Fruit fly (Drosophila melanogaster) whole organism, prepupa: ENCODE measurements around the gene CG13004.

Experiments
- CG10631 ChIP-seq: fragments of 200-800 bp; sonication (Bioruptor generic); optimal IDR thresholded peaks from 2 replicates; lab custom pipeline; 2016; ENCODE audit warnings: missing biosample characterization, missing genetic modification characterization
- CG11762 ChIP-seq: fragments of 200-800 bp; sonication (Bioruptor generic); optimal IDR thresholded peaks from 3 replicates; lab custom pipeline; 2016; ENCODE audit warnings: missing biosample characterization, missing genetic modification characterization; ENCODE audit not compliant: insufficient read depth
- CG15336 ChIP-seq: fragments of 200-800 bp; sonication (Bioruptor generic); IDR thresholded peaks from 2 replicates; pipeline ENCODE4 v1.3.6; 2022; ENCODE audit warnings: missing biosample characterization, missing genetic modification characterization
- CG16779 ChIP-seq: fragments of 200-800 bp; sonication (Bioruptor generic); optimal IDR thresholded peaks from 3 replicates; lab custom pipeline; 2017; ENCODE audit warnings: missing biosample characterization, mild to moderate bottlenecking, missing genetic modification characterization
- CG3032 ChIP-seq: fragments of 200-800 bp; optimal IDR thresholded peaks from 2 replicates; lab custom pipeline; 2019; ENCODE audit warnings: missing biosample characterization, mild to moderate bottlenecking, missing genetic modification characterization, moderate library complexity
- CG31627 ChIP-seq: fragments of 200-800 bp; sonication (Bioruptor generic); optimal IDR thresholded peaks from 3 replicates; lab custom pipeline; 2016; ENCODE audit warnings: missing biosample characterization, missing genetic modification characterization
- CG34406 ChIP-seq: fragments of 200-800 bp; sonication (Bioruptor generic); optimal IDR thresholded peaks from 3 replicates; lab custom pipeline; 2016; ENCODE audit warnings: missing biosample characterization, missing genetic modification characterization
- CG4318 ChIP-seq: fragments of 200-800 bp; sonication (Bioruptor generic); optimal IDR thresholded peaks from 3 replicates; lab custom pipeline; 2017; ENCODE audit warnings: missing biosample characterization, mild to moderate bottlenecking, missing genetic modification characterization
- CG6163 ChIP-seq: fragments of 200-800 bp; sonication (Bioruptor generic); IDR thresholded peaks from 3 replicates; pipeline ENCODE4 v1.3.6; 2022; ENCODE audit warnings: missing biosample characterization, missing genetic modification characterization
- CG6276 ChIP-seq: fragments of 200-800 bp; sonication (Bioruptor generic); optimal IDR thresholded peaks from 2 replicates; lab custom pipeline; 2017; ENCODE audit warnings: missing biosample characterization, mild to moderate bottlenecking, missing genetic modification characterization
- CG6854 ChIP-seq: fragments of 200-800 bp; sonication (Bioruptor generic); optimal IDR thresholded peaks from 2 replicates; lab custom pipeline; 2017; ENCODE audit warnings: missing biosample characterization, mild to moderate bottlenecking, missing genetic modification characterization
- CG7368 ChIP-seq: fragments of 200-800 bp; sonication (Bioruptor generic); optimal IDR thresholded peaks from 3 replicates; lab custom pipeline; 2016; ENCODE audit warnings: missing biosample characterization, missing genetic modification characterization
- CG8119 ChIP-seq: fragments of 200-800 bp; sonication (Bioruptor generic); IDR thresholded peaks from 3 replicates; pipeline ENCODE4 v1.3.6; 2022; ENCODE audit warnings: missing biosample characterization, missing genetic modification characterization
- CG8632 ChIP-seq: fragments of 200-800 bp; sonication (Bioruptor generic); optimal IDR thresholded peaks from 3 replicates; lab custom pipeline; 2016; ENCODE audit warnings: missing biosample characterization, missing genetic modification characterization
- CG9139 ChIP-seq: fragments of 200-800 bp; sonication (Bioruptor generic); optimal IDR thresholded peaks from 3 replicates; lab custom pipeline; 2017; ENCODE audit warnings: missing biosample characterization, mild to moderate bottlenecking, missing genetic modification characterization
- Eip75B ChIP-seq: fragments of 200-800 bp; sonication (Bioruptor generic); optimal IDR thresholded peaks from 3 replicates; lab custom pipeline; 2016; ENCODE audit warnings: missing biosample characterization, missing genetic modification characterization
- Eip78C ChIP-seq: fragments of 200-800 bp; sonication (Bioruptor generic); peaks from one replicate; lab custom pipeline; 2016; ENCODE audit warnings: missing biosample characterization, missing genetic modification characterization
- Eip93F ChIP-seq: fragments of 200-800 bp; sonication (Bioruptor generic); optimal IDR thresholded peaks from 2 replicates; lab custom pipeline; 2016; ENCODE audit warnings: missing biosample characterization, mild to moderate bottlenecking, missing genetic modification characterization
- Ets21C ChIP-seq: fragments of 200-800 bp; sonication (Bioruptor generic); optimal IDR thresholded peaks from 3 replicates; lab custom pipeline; 2016; ENCODE audit warnings: missing biosample characterization, missing genetic modification characterization
- Ets96B ChIP-seq: fragments of 200-800 bp; optimal IDR thresholded peaks from 2 replicates; lab custom pipeline; 2019; ENCODE audit warnings: missing biosample characterization, mild to moderate bottlenecking, missing genetic modification characterization, moderate library complexity
- Gug ChIP-seq: fragments of 200-800 bp; sonication (Bioruptor generic); IDR thresholded peaks from 2 replicates; pipeline ENCODE4 v1.3.6; 2022; ENCODE audit warnings: missing biosample characterization, missing genetic modification characterization
- Hr38 ChIP-seq: sonication (Bioruptor generic); optimal IDR thresholded peaks from 2 replicates; lab custom pipeline; 2016; ENCODE audit warnings: missing biosample characterization, missing genetic modification characterization
- Hr39 ChIP-seq: fragments of 200-800 bp; sonication (Bioruptor generic); optimal IDR thresholded peaks from 2 replicates; lab custom pipeline; 2016; ENCODE audit warnings: missing biosample characterization, missing genetic modification characterization
- Lpt ChIP-seq: fragments of 200-800 bp; sonication (Bioruptor generic); optimal IDR thresholded peaks from 3 replicates; lab custom pipeline; 2016; ENCODE audit warnings: missing biosample characterization, missing genetic modification characterization
- Met ChIP-seq: fragments of 200-800 bp; sonication (Bioruptor generic); optimal IDR thresholded peaks from 3 replicates; lab custom pipeline; 2016; ENCODE audit warnings: missing biosample characterization, missing genetic modification characterization
- OdsH ChIP-seq: fragments of 200-800 bp; sonication (Bioruptor generic); optimal IDR thresholded peaks from 3 replicates; lab custom pipeline; 2016; ENCODE audit warnings: missing biosample characterization, missing genetic modification characterization
- Sox102F ChIP-seq: fragments of 200-800 bp; sonication (Bioruptor generic); optimal IDR thresholded peaks from 2 replicates; lab custom pipeline; 2016; ENCODE audit warnings: missing biosample characterization, mild to moderate bottlenecking, missing genetic modification characterization
- Sox14 ChIP-seq: fragments of 200-800 bp; sonication (Bioruptor generic); optimal IDR thresholded peaks from 3 replicates; lab custom pipeline; 2016; ENCODE audit warnings: missing biosample characterization, missing genetic modification characterization
- Sox15 ChIP-seq: fragments of 200-800 bp; sonication (Bioruptor generic); optimal IDR thresholded peaks from 3 replicates; lab custom pipeline; 2016; ENCODE audit warnings: missing biosample characterization, missing genetic modification characterization
- achi ChIP-seq: fragments of 200-800 bp; sonication (Bioruptor generic); optimal IDR thresholded peaks from 3 replicates; lab custom pipeline; 2016; ENCODE audit warnings: missing biosample characterization, missing genetic modification characterization
- acj6 ChIP-seq: fragments of 200-800 bp; sonication (Bioruptor generic); optimal IDR thresholded peaks from 3 replicates; lab custom pipeline; 2016; ENCODE audit warnings: missing biosample characterization, missing genetic modification characterization
- cyc ChIP-seq: fragments of 200-800 bp; sonication (Bioruptor generic); optimal IDR thresholded peaks from 3 replicates; lab custom pipeline; 2016; ENCODE audit warnings: missing biosample characterization, missing genetic modification characterization
- dsx ChIP-seq: fragments of 200-800 bp; optimal IDR thresholded peaks from 3 replicates; lab custom pipeline; 2019; ENCODE audit warnings: missing biosample characterization, mild to moderate bottlenecking, missing genetic modification characterization, moderate library complexity; ENCODE audit not compliant: poor library complexity, severe bottlenecking
- eg ChIP-seq: fragments of 200-800 bp; sonication (Bioruptor generic); IDR thresholded peaks from 3 replicates; pipeline ENCODE4 v1.3.6; 2022; ENCODE audit warnings: missing biosample characterization, missing genetic modification characterization
- esn ChIP-seq: fragments of 200-800 bp; sonication (Bioruptor generic); optimal IDR thresholded peaks from 2 replicates; lab custom pipeline; 2016; ENCODE audit warnings: missing biosample characterization, mild to moderate bottlenecking, missing genetic modification characterization, moderate library complexity
- fd59A ChIP-seq: fragments of 200-800 bp; sonication (Bioruptor generic); optimal IDR thresholded peaks from 2 replicates; lab custom pipeline; 2017; ENCODE audit warnings: missing biosample characterization, mild to moderate bottlenecking, missing genetic modification characterization, missing genetic modification reagents
- fkh ChIP-seq: fragments of 200-800 bp; sonication (Bioruptor generic); optimal IDR thresholded peaks from 3 replicates; lab custom pipeline; 2017; ENCODE audit warnings: missing biosample characterization, mild to moderate bottlenecking, missing genetic modification characterization, moderate library complexity
- lz ChIP-seq: fragments of 200-800 bp; sonication (Bioruptor generic); optimal IDR thresholded peaks from 3 replicates; lab custom pipeline; 2016; ENCODE audit warnings: missing biosample characterization, missing genetic modification characterization
- net ChIP-seq: fragments of 200-800 bp; sonication (Bioruptor generic); optimal IDR thresholded peaks from 3 replicates; lab custom pipeline; 2016; ENCODE audit warnings: missing biosample characterization, missing genetic modification characterization
- pdm3 ChIP-seq: fragments of 200-800 bp; sonication (Bioruptor generic); optimal IDR thresholded peaks from 3 replicates; lab custom pipeline; 2016; ENCODE audit warnings: missing biosample characterization, missing genetic modification characterization
- salr ChIP-seq, 2 experiments: fragments of 200-800 bp; sonication (Bioruptor generic); optimal IDR thresholded peaks; 3 replicates each; lab custom pipeline; 2016 to 2018; ENCODE audit warnings: missing biosample characterization in 2 of 2, missing genetic modification characterization in 2 of 2, mild to moderate bottlenecking in 1 of 2
- ss ChIP-seq, 2 experiments: fragments of 200-800 bp; sonication (Bioruptor generic); optimal IDR thresholded peaks; 2 replicates in 1 of 2; 3 replicates in 1 of 2; lab custom pipeline; 2017 to 2018; ENCODE audit warnings: mild to moderate bottlenecking in 2 of 2, missing biosample characterization in 2 of 2, missing genetic modification characterization in 2 of 2, moderate library complexity in 1 of 2
- svp ChIP-seq: fragments of 200-800 bp; sonication (Bioruptor generic); peaks from one replicate; lab custom pipeline; 2016; ENCODE audit warnings: missing biosample characterization, missing genetic modification characterization
- topi ChIP-seq: fragments of 200-800 bp; sonication (Bioruptor generic); optimal IDR thresholded peaks from 3 replicates; lab custom pipeline; 2016; ENCODE audit warnings: missing biosample characterization, missing genetic modification characterization
- vri ChIP-seq: fragments of 200-800 bp; sonication (Bioruptor generic); optimal IDR thresholded peaks from 3 replicates; lab custom pipeline; 2016; ENCODE audit warnings: missing biosample characterization, mild to moderate bottlenecking, missing genetic modification characterization

CG13004 gene

dm6 chrX:16836091-16836799 lies 925 bp upstream of the CG13004 start:
- TF ChIP-seq CG8119 (GFP tag; lab: Robert Waterston, UW) (no peak), CG6854 (no peak), Lpt (GFP tag; lab: Kevin White, UChicago) (no peak), ss (GFP tag; optimal IDR thresholded peaks at IDR 0.05; lab: Kevin White, UChicago) (peak in 1 of 2 experiments; percentile 23), svp (GFP tag; lab: Kevin White, UChicago) (peak; percentile 82), Hr39 (GFP tag; lab: Kevin White, UChicago) (no peak), CG34406 (no peak), eg (0 out of 3 replicates have a peak, but pooled peaks have one; percentile 19), Sox102F (GFP tag; lab: Kevin White, UChicago) (no peak), Eip75B (no peak), CG11762 (no peak), CG9139 (GFP tag; lab: Kevin White, UChicago) (no peak), pdm3 (GFP tag; lab: Kevin White, UChicago) (no peak), Ets21C (GFP tag; lab: Kevin White, UChicago) (no peak), Sox15 (GFP tag; lab: Kevin White, UChicago) (no peak), fkh (GFP tag; lab: Kevin White, UChicago) (peak; percentile 1), fd59A (GFP tag; lab: Kevin White, UChicago) (no peak), CG6163 (GFP tag; lab: Robert Waterston, UW) (0 out of 3 replicates have a peak, but pooled peaks have one; percentile 30), Eip93F (GFP tag; lab: Kevin White, UChicago) (no peak), cyc (GFP tag; lab: Kevin White, UChicago) (no peak), CG10631 (no peak), Sox14 (GFP tag; lab: Kevin White, UChicago) (no peak), dsx (GFP tag; lab: Kevin White, UChicago) (peak; percentile 58)

- TF ChIP-seq topi, result peak; percentile 46
- TF ChIP-seq eg, result peak; percentile 58; the same call in 2 of the 3 replicates
- TF ChIP-seq salr (GFP tag; optimal IDR thresholded peaks at IDR 0.05; lab: Kevin White, UChicago), result peak in 1 of 2 experiments; percentile 77
- peak; percentile 28; the same call in 1 of the 3 replicates for TF ChIP-seq CG6163 (GFP tag; lab: Robert Waterston, UW)
- TF ChIP-seq CG4318, result peak; percentile 77
- TF ChIP-seq CG31627 (GFP tag; lab: Kevin White, UChicago), result peak; percentile 36
- no peak for TF ChIP-seq ss (GFP tag; optimal IDR thresholded peaks at IDR 0.05; lab: Kevin White, UChicago)
- peak; percentile 46 for TF ChIP-seq Met (GFP tag; lab: Kevin White, UChicago)
- no peak for TF ChIP-seq CG11762
- peak; percentile 76 for TF ChIP-seq Eip75B
- peak; percentile 77 for TF ChIP-seq CG10631
- peak; percentile 94 for TF ChIP-seq Eip78C
- peak; percentile 74 for TF ChIP-seq Gug
- no peak for TF ChIP-seq cyc (GFP tag; lab: Kevin White, UChicago)
- no peak for TF ChIP-seq Hr38 (GFP tag; lab: Kevin White, UChicago)
- peak; percentile 65 for TF ChIP-seq esn (GFP tag; lab: Kevin White, UChicago)
- peak; percentile 33 for TF ChIP-seq lz (GFP tag; lab: Kevin White, UChicago)
- TF ChIP-seq pdm3 (GFP tag; lab: Kevin White, UChicago), result peak; percentile 73
- peak; percentile 64 for TF ChIP-seq CG3032 (tag; lab: Kevin White, UChicago)
- peak; percentile 84; the same call in 1 of the 2 replicates for TF ChIP-seq CG15336
- no peak for TF ChIP-seq CG6854
- peak; percentile 72 for TF ChIP-seq CG6276
- TF ChIP-seq fd59A (GFP tag; lab: Kevin White, UChicago), result peak; percentile 8
- peak; percentile 88 for TF ChIP-seq CG8119 (GFP tag; lab: Robert Waterston, UW)
- peak; percentile 18 for TF ChIP-seq Ets96B (tag; lab: Kevin White, UChicago)
- peak; percentile 70 for TF ChIP-seq CG16779
- peak; percentile 73 for TF ChIP-seq OdsH (GFP tag; lab: Kevin White, UChicago)
- no peak for TF ChIP-seq Eip93F (GFP tag; lab: Kevin White, UChicago)
- TF ChIP-seq acj6 (GFP tag; lab: Kevin White, UChicago), result peak; percentile 70
- peak; percentile 48 for TF ChIP-seq Sox102F (GFP tag; lab: Kevin White, UChicago)
- no peak for TF ChIP-seq vri
- peak; percentile 74 for TF ChIP-seq achi (GFP tag; lab: Kevin White, UChicago)
- TF ChIP-seq Hr39 (GFP tag; lab: Kevin White, UChicago), result peak; percentile 49
- TF ChIP-seq dsx (GFP tag; lab: Kevin White, UChicago), result peak; percentile 46
- TF ChIP-seq CG8632, result peak; percentile 10
- TF ChIP-seq net, result peak; percentile 62
- TF ChIP-seq CG9139 (GFP tag; lab: Kevin White, UChicago), result no peak
- peak; percentile 2 for TF ChIP-seq CG7368
- TF ChIP-seq svp (GFP tag; lab: Kevin White, UChicago), result peak; percentile 73
- TF ChIP-seq CG34406, result peak; percentile 16
These were observed 1.1 kb downstream of the CG13004 start for dm6 chrX:16834259-16834658.
